Worm (Caenorhabditis elegans) whole organism, L4 larva: ENCODE data around the gene K08A2.2.
"Not testable (repeated sequence)": the region's sequence is repeated elsewhere in the genome, so short reads cannot be mapped to it uniquely, and the experiment has no call there.

ENCODE experiments used
- pqm-1 ChIP-seq: sonication (generic microtip); optimal IDR thresholded peaks from 2 replicates; lab custom pipeline; 2017; ENCODE audit warnings: missing biosample characterization, missing genetic modification characterization
- ztf-11 ChIP-seq: fragments of 150-350 bp; optimal IDR thresholded peaks from 2 replicates; lab custom pipeline; 2014; ENCODE audit warnings: missing biosample characterization, missing genetic modification characterization

ce11 chrII:3031292-3031691 lies 39.9 kb downstream of the K08A2.2 start:
- not testable (repeated sequence) for TF ChIP-seq pqm-1 (tag; lab: Kevin White, UChicago); ztf-11
